Worm (Caenorhabditis elegans): ENCODE data around the gene ZK355.8.

The ZK355.8 gene

ce11 chrII:2934354-2934753 lies 6.8 kb downstream of the ZK355.8 start, which contains the start of gene irld-67:
irld-67 (minus strand) TSS chrII:2934454.
- TF ChIP-seq ceh-36 (tag; optimal IDR thresholded peaks at IDR 0.05), result no peak
- no peak for TF ChIP-seq tbx-11 (GFP tag; IDR thresholded peaks at IDR 0.05)
- TF ChIP-seq B0310.2 (tag; optimal IDR thresholded peaks at IDR 0.05), result no peak
- TF ChIP-seq ceh-13 (GFP tag; optimal IDR thresholded peaks at IDR 0.05), result no peak
- no peak for TF ChIP-seq F13C5.2 (tag; optimal IDR thresholded peaks at IDR 0.05)
- TF ChIP-seq ama-1 (optimal IDR thresholded peaks at IDR 0.05), result no peak
- TF ChIP-seq tbx-37 (GFP tag; conservative IDR thresholded peaks at IDR 0.05), result no peak
- no peak for TF ChIP-seq sea-1 (GFP tag; conservative IDR thresholded peaks at IDR 0.05)
- no peak for TF ChIP-seq hmg-4 (GFP tag; optimal IDR thresholded peaks at IDR 0.05)
- TF ChIP-seq aly-1 (tag; optimal IDR thresholded peaks at IDR 0.05), result no peak
- no peak for TF ChIP-seq tra-4 (tag; optimal IDR thresholded peaks at IDR 0.05)
- no peak for TF ChIP-seq pes-1 (GFP tag; IDR thresholded peaks at IDR 0.05)

DNA sequence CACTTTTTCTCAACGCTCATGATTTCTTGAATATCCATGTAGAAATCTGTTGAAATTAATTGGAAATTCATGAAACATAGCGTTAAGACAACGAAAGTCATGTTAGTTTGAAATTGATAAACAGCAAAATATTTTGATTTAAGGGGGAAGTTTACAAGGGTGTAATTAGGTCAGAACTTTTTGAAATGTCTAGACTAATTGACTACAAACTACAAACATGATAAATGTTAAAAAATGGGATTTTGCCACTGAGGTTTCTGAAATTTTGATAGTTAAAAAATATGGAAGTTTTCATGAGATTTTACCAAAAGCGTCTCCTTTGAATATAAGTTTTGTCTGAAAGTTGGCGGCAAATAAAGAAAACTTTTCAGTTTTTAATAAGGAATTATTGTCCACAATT lies 10.2 kb downstream of the ZK355.8 start, which contains the start of gene irld-65:
Gene irld-65 (minus strand): TSS at position 101 of the 400 bp plus-strand sequence.
- TF ChIP-seq B0310.2 (tag; optimal IDR thresholded peaks at IDR 0.05) (no peak), ceh-13 (GFP tag; optimal IDR thresholded peaks at IDR 0.05) (no peak), hmg-4 (GFP tag; optimal IDR thresholded peaks at IDR 0.05) (no peak), F13C5.2 (tag; optimal IDR thresholded peaks at IDR 0.05) (no peak), pes-1 (GFP tag; IDR thresholded peaks at IDR 0.05) (no peak), hmbx-1 (tag; optimal IDR thresholded peaks at IDR 0.05) (no peak), tra-4 (tag; optimal IDR thresholded peaks at IDR 0.05) (no peak), tbx-37 (GFP tag; conservative IDR thresholded peaks at IDR 0.05) (no peak), tbx-11 (GFP tag; IDR thresholded peaks at IDR 0.05) (no peak), ceh-36 (tag; optimal IDR thresholded peaks at IDR 0.05) (no peak), hnd-1 (tag; optimal IDR thresholded peaks at IDR 0.05) (no peak), flt-1 (GFP tag; IDR thresholded peaks at IDR 0.05) (no peak), scrt-1 (GFP tag; IDR thresholded peaks at IDR 0.05) (no peak), ama-1 (optimal IDR thresholded peaks at IDR 0.05) (no peak), ets-7 (tag; optimal IDR thresholded peaks at IDR 0.05) (no peak), aly-1 (tag; optimal IDR thresholded peaks at IDR 0.05) (no peak), sea-1 (GFP tag; conservative IDR thresholded peaks at IDR 0.05) (no peak)

DNA sequence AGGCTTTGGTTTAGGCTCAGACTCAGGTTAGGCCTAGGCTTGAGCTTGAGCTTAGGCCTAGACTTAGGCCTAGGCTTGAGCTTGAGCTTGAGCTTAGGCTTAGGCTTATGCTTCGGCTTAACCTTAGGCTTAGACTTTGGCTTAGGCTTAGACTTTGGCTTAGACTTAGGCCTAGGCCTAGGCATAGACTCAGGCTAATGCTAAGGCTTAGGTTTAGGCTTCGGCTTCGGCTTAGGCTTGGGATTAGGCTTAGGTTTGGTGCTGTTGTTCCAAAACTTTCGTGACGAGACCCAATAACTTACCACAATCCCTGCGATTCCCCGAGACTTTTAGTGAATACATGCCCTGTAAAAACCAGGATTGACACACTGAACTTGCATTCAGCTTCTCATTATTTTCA lies 12.1 kb downstream of the ZK355.8 start:
- no peak for TF ChIP-seq flt-1 (GFP tag; IDR thresholded peaks at IDR 0.05)
- TF ChIP-seq ceh-36 (tag; optimal IDR thresholded peaks at IDR 0.05), result peak; percentile 52

DNA sequence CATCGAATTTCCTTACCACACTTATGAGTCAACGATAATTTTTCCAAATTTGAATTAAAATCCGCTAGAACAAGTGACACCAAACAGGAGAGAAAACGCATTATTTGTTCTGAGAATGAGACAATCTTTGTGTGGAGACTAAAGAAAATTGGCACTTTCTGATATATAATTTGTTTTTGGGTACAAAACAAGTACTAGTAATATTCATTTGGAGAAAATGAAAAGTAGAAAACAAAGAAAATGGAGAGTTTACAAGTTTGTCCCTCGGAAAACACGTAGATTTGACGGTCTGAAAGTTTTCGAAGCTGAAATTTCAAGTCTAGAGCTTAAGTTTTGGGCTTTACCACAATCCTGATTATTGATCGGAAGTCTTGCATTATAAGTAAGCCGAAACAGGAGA lies 13.1 kb downstream of the ZK355.8 start, which contains the start of gene irld-66:
Gene irld-66 (minus strand): TSS at position 101 of the 400 bp plus-strand sequence.
- TF ChIP-seq hnd-1 (tag; optimal IDR thresholded peaks at IDR 0.05) (no peak), ets-7 (tag; optimal IDR thresholded peaks at IDR 0.05) (no peak), hmbx-1 (tag; optimal IDR thresholded peaks at IDR 0.05) (no peak), tbx-11 (GFP tag; IDR thresholded peaks at IDR 0.05) (no peak), B0310.2 (tag; optimal IDR thresholded peaks at IDR 0.05) (no peak), ceh-36 (tag; optimal IDR thresholded peaks at IDR 0.05) (no peak), scrt-1 (GFP tag; IDR thresholded peaks at IDR 0.05) (no peak), ceh-13 (GFP tag; optimal IDR thresholded peaks at IDR 0.05) (no peak), sea-1 (GFP tag; conservative IDR thresholded peaks at IDR 0.05) (no peak), aly-1 (tag; optimal IDR thresholded peaks at IDR 0.05) (no peak), ama-1 (optimal IDR thresholded peaks at IDR 0.05) (no peak), hmg-4 (GFP tag; optimal IDR thresholded peaks at IDR 0.05) (no peak), flt-1 (GFP tag; IDR thresholded peaks at IDR 0.05) (no peak), pes-1 (GFP tag; IDR thresholded peaks at IDR 0.05) (no peak), F13C5.2 (tag; optimal IDR thresholded peaks at IDR 0.05) (no peak), tbx-37 (GFP tag; conservative IDR thresholded peaks at IDR 0.05) (no peak), tra-4 (tag; optimal IDR thresholded peaks at IDR 0.05) (no peak)

ce11 chrII:2943966-2944365 lies 16.4 kb downstream of the ZK355.8 start, which contains the start of the genes irld-50 and irld-49:
irld-50 (minus strand) TSS chrII:2944066.
irld-49 (plus strand) TSS chrII:2944176.
- TF ChIP-seq scrt-1 (GFP tag; IDR thresholded peaks at IDR 0.05), result no peak

ce11 chrII:2946438-2946837 lies 18.8 kb downstream of the ZK355.8 start, which contains the start of gene srw-79:
srw-79 (plus strand) TSS chrII:2946738.
- no peak for TF ChIP-seq sea-1 (GFP tag; conservative IDR thresholded peaks at IDR 0.05)
- TF ChIP-seq tbx-37 (GFP tag; conservative IDR thresholded peaks at IDR 0.05), result no peak
- no peak for TF ChIP-seq ama-1 (optimal IDR thresholded peaks at IDR 0.05)
- TF ChIP-seq ceh-13 (GFP tag; optimal IDR thresholded peaks at IDR 0.05), result no peak
- no peak for TF ChIP-seq hmbx-1 (tag; optimal IDR thresholded peaks at IDR 0.05)
- TF ChIP-seq hnd-1 (tag; optimal IDR thresholded peaks at IDR 0.05), result no peak
- no peak for TF ChIP-seq flt-1 (GFP tag; IDR thresholded peaks at IDR 0.05)
- no peak for TF ChIP-seq aly-1 (tag; optimal IDR thresholded peaks at IDR 0.05)
- TF ChIP-seq F13C5.2 (tag; optimal IDR thresholded peaks at IDR 0.05), result no peak
- TF ChIP-seq pes-1 (GFP tag; IDR thresholded peaks at IDR 0.05), result no peak
- TF ChIP-seq B0310.2 (tag; optimal IDR thresholded peaks at IDR 0.05), result no peak
- TF ChIP-seq tbx-11 (GFP tag; IDR thresholded peaks at IDR 0.05), result no peak
- no peak for TF ChIP-seq hmg-4 (GFP tag; optimal IDR thresholded peaks at IDR 0.05)
- no peak for TF ChIP-seq tra-4 (tag; optimal IDR thresholded peaks at IDR 0.05)
- no peak for TF ChIP-seq scrt-1 (GFP tag; IDR thresholded peaks at IDR 0.05)
- no peak for TF ChIP-seq ceh-36 (tag; optimal IDR thresholded peaks at IDR 0.05)
- TF ChIP-seq ets-7 (tag; optimal IDR thresholded peaks at IDR 0.05), result no peak

DNA sequence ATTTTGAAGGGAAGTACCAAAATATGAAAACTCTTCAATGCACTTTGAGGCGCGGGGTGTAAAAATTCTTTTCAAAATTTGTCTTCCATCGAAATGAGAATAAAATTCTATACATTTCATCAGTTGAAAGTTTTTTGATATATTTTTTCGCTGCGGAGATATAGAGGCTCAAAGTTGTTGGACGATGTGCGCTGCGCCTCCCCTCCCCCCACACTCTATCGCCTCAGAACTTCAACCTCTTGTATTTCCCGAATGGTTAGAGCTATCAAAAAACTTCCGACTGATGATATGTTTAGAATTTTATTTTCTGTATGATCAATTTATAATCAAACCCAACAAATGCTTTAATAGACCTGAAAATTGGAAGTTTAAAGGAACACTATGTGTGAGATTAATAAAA lies 21.0 kb downstream of the ZK355.8 start:
- TF ChIP-seq flt-1 (GFP tag; IDR thresholded peaks at IDR 0.05), result no peak
- no peak for TF ChIP-seq hmg-4 (GFP tag; optimal IDR thresholded peaks at IDR 0.05)
- no peak for TF ChIP-seq tbx-37 (GFP tag; conservative IDR thresholded peaks at IDR 0.05)
- no peak for TF ChIP-seq ceh-13 (GFP tag; optimal IDR thresholded peaks at IDR 0.05)
- no peak for TF ChIP-seq B0310.2 (tag; optimal IDR thresholded peaks at IDR 0.05)
- TF ChIP-seq ama-1 (optimal IDR thresholded peaks at IDR 0.05), result no peak
- TF ChIP-seq hmbx-1 (tag; optimal IDR thresholded peaks at IDR 0.05), result no peak
- TF ChIP-seq pes-1 (GFP tag; IDR thresholded peaks at IDR 0.05), result no peak
- TF ChIP-seq F13C5.2 (tag; optimal IDR thresholded peaks at IDR 0.05), result no peak
- TF ChIP-seq tbx-11 (GFP tag; IDR thresholded peaks at IDR 0.05), result no peak
- TF ChIP-seq ets-7 (tag; optimal IDR thresholded peaks at IDR 0.05), result no peak

ce11 chrII:2952629-2953028 lies 25.0 kb downstream of the ZK355.8 start, which contains the start of gene irld-51:
irld-51 (minus strand) TSS chrII:2952729.
- TF ChIP-seq pes-1 (GFP tag; IDR thresholded peaks at IDR 0.05) (no peak), tbx-11 (GFP tag; IDR thresholded peaks at IDR 0.05) (no peak), aly-1 (tag; optimal IDR thresholded peaks at IDR 0.05) (no peak), ceh-13 (GFP tag; optimal IDR thresholded peaks at IDR 0.05) (no peak), hmg-4 (GFP tag; optimal IDR thresholded peaks at IDR 0.05) (no peak), ets-7 (tag; optimal IDR thresholded peaks at IDR 0.05) (no peak), hmbx-1 (tag; optimal IDR thresholded peaks at IDR 0.05) (no peak), sea-1 (GFP tag; conservative IDR thresholded peaks at IDR 0.05) (no peak), B0310.2 (tag; optimal IDR thresholded peaks at IDR 0.05) (no peak), F13C5.2 (tag; optimal IDR thresholded peaks at IDR 0.05) (no peak), scrt-1 (GFP tag; IDR thresholded peaks at IDR 0.05) (no peak), hnd-1 (tag; optimal IDR thresholded peaks at IDR 0.05) (no peak)

Measured in whole organism, early embryonic.